Fruit fly (Drosophila melanogaster) whole organism, prepupa: ENCODE measurements around the gene Hcs.
A peak's percentile ranks its signal among the peaks of the same experiment; 100 is the strongest.

ENCODE experiments used
- CG11294 ChIP-seq: fragments of 200-800 bp; sonication (Bioruptor generic); IDR thresholded peaks from 2 replicates; pipeline ENCODE4 v1.3.6; 2022; ENCODE audit warnings: missing biosample characterization, missing genetic modification characterization
- CG11902 ChIP-seq: fragments of 200-800 bp; sonication (Bioruptor generic); optimal IDR thresholded peaks from 3 replicates; lab custom pipeline; 2016; ENCODE audit warnings: missing biosample characterization, missing genetic modification characterization
- CG15336 ChIP-seq: fragments of 200-800 bp; sonication (Bioruptor generic); IDR thresholded peaks from 2 replicates; pipeline ENCODE4 v1.3.6; 2022; ENCODE audit warnings: missing biosample characterization, missing genetic modification characterization
- CG1621 ChIP-seq: fragments of 200-800 bp; sonication (Bioruptor generic); optimal IDR thresholded peaks from 3 replicates; lab custom pipeline; 2018; ENCODE audit warnings: missing biosample characterization, mild to moderate bottlenecking, missing genetic modification characterization
- CG16779 ChIP-seq: fragments of 200-800 bp; sonication (Bioruptor generic); optimal IDR thresholded peaks from 3 replicates; lab custom pipeline; 2017; ENCODE audit warnings: missing biosample characterization, mild to moderate bottlenecking, missing genetic modification characterization
- CG3032 ChIP-seq: fragments of 200-800 bp; optimal IDR thresholded peaks from 2 replicates; lab custom pipeline; 2019; ENCODE audit warnings: missing biosample characterization, mild to moderate bottlenecking, missing genetic modification characterization, moderate library complexity
- CG31627 ChIP-seq: fragments of 200-800 bp; sonication (Bioruptor generic); optimal IDR thresholded peaks from 3 replicates; lab custom pipeline; 2016; ENCODE audit warnings: missing biosample characterization, missing genetic modification characterization
- CG32006 ChIP-seq: fragments of 200-800 bp; sonication (Bioruptor generic); optimal IDR thresholded peaks from 3 replicates; lab custom pipeline; 2017; ENCODE audit warnings: missing biosample characterization, mild to moderate bottlenecking, missing genetic modification characterization
- CG34406 ChIP-seq: fragments of 200-800 bp; sonication (Bioruptor generic); optimal IDR thresholded peaks from 3 replicates; lab custom pipeline; 2016; ENCODE audit warnings: missing biosample characterization, missing genetic modification characterization
- CG4318 ChIP-seq: fragments of 200-800 bp; sonication (Bioruptor generic); optimal IDR thresholded peaks from 3 replicates; lab custom pipeline; 2017; ENCODE audit warnings: missing biosample characterization, mild to moderate bottlenecking, missing genetic modification characterization
- CG6276 ChIP-seq: fragments of 200-800 bp; sonication (Bioruptor generic); optimal IDR thresholded peaks from 2 replicates; lab custom pipeline; 2017; ENCODE audit warnings: missing biosample characterization, mild to moderate bottlenecking, missing genetic modification characterization
- CG6792 ChIP-seq: fragments of 200-800 bp; sonication (Bioruptor generic); optimal IDR thresholded peaks from 3 replicates; lab custom pipeline; 2016; ENCODE audit warnings: missing biosample characterization, missing genetic modification characterization
- CG6808 ChIP-seq: fragments of 200-800 bp; sonication (Bioruptor generic); optimal IDR thresholded peaks from 3 replicates; lab custom pipeline; 2017; ENCODE audit warnings: missing biosample characterization, missing genetic modification characterization, mild to moderate bottlenecking, moderate library complexity, missing genetic modification reagents
- CG8319 ChIP-seq: fragments of 200-800 bp; sonication (Bioruptor generic); optimal IDR thresholded peaks from 3 replicates; lab custom pipeline; 2016; ENCODE audit warnings: missing biosample characterization, missing genetic modification characterization
- Eip75B ChIP-seq: fragments of 200-800 bp; sonication (Bioruptor generic); optimal IDR thresholded peaks from 3 replicates; lab custom pipeline; 2016; ENCODE audit warnings: missing biosample characterization, missing genetic modification characterization
- Eip78C ChIP-seq: fragments of 200-800 bp; sonication (Bioruptor generic); peaks from one replicate; lab custom pipeline; 2016; ENCODE audit warnings: missing biosample characterization, missing genetic modification characterization
- Eip93F ChIP-seq: fragments of 200-800 bp; sonication (Bioruptor generic); optimal IDR thresholded peaks from 2 replicates; lab custom pipeline; 2016; ENCODE audit warnings: missing biosample characterization, mild to moderate bottlenecking, missing genetic modification characterization
- Ets21C ChIP-seq: fragments of 200-800 bp; sonication (Bioruptor generic); optimal IDR thresholded peaks from 3 replicates; lab custom pipeline; 2016; ENCODE audit warnings: missing biosample characterization, missing genetic modification characterization
- Ets96B ChIP-seq: fragments of 200-800 bp; optimal IDR thresholded peaks from 2 replicates; lab custom pipeline; 2019; ENCODE audit warnings: missing biosample characterization, mild to moderate bottlenecking, missing genetic modification characterization, moderate library complexity
- Gug ChIP-seq: fragments of 200-800 bp; sonication (Bioruptor generic); IDR thresholded peaks from 2 replicates; pipeline ENCODE4 v1.3.6; 2022; ENCODE audit warnings: missing biosample characterization, missing genetic modification characterization
- Hr38 ChIP-seq: sonication (Bioruptor generic); optimal IDR thresholded peaks from 2 replicates; lab custom pipeline; 2016; ENCODE audit warnings: missing biosample characterization, missing genetic modification characterization
- Hr4 ChIP-seq: fragments of 200-800 bp; sonication (Bioruptor generic); optimal IDR thresholded peaks from 3 replicates; lab custom pipeline; 2016; ENCODE audit warnings: missing biosample characterization, missing genetic modification characterization
- OdsH ChIP-seq: fragments of 200-800 bp; sonication (Bioruptor generic); optimal IDR thresholded peaks from 3 replicates; lab custom pipeline; 2016; ENCODE audit warnings: missing biosample characterization, missing genetic modification characterization
- Sox102F ChIP-seq: fragments of 200-800 bp; sonication (Bioruptor generic); optimal IDR thresholded peaks from 2 replicates; lab custom pipeline; 2016; ENCODE audit warnings: missing biosample characterization, mild to moderate bottlenecking, missing genetic modification characterization
- Sox14 ChIP-seq: fragments of 200-800 bp; sonication (Bioruptor generic); optimal IDR thresholded peaks from 3 replicates; lab custom pipeline; 2016; ENCODE audit warnings: missing biosample characterization, missing genetic modification characterization
- Sox15 ChIP-seq: fragments of 200-800 bp; sonication (Bioruptor generic); optimal IDR thresholded peaks from 3 replicates; lab custom pipeline; 2016; ENCODE audit warnings: missing biosample characterization, missing genetic modification characterization
- acj6 ChIP-seq: fragments of 200-800 bp; sonication (Bioruptor generic); optimal IDR thresholded peaks from 3 replicates; lab custom pipeline; 2016; ENCODE audit warnings: missing biosample characterization, missing genetic modification characterization
- cyc ChIP-seq: fragments of 200-800 bp; sonication (Bioruptor generic); optimal IDR thresholded peaks from 3 replicates; lab custom pipeline; 2016; ENCODE audit warnings: missing biosample characterization, missing genetic modification characterization
- dac ChIP-seq: fragments of 200-800 bp; sonication (Bioruptor generic); optimal IDR thresholded peaks from 2 replicates; lab custom pipeline; 2017; ENCODE audit warnings: missing biosample characterization, mild to moderate bottlenecking, missing genetic modification characterization
- eg ChIP-seq: fragments of 200-800 bp; sonication (Bioruptor generic); IDR thresholded peaks from 3 replicates; pipeline ENCODE4 v1.3.6; 2022; ENCODE audit warnings: missing biosample characterization, missing genetic modification characterization
- esn ChIP-seq: fragments of 200-800 bp; sonication (Bioruptor generic); optimal IDR thresholded peaks from 2 replicates; lab custom pipeline; 2016; ENCODE audit warnings: missing biosample characterization, mild to moderate bottlenecking, missing genetic modification characterization, moderate library complexity
- fd59A ChIP-seq: fragments of 200-800 bp; sonication (Bioruptor generic); optimal IDR thresholded peaks from 2 replicates; lab custom pipeline; 2017; ENCODE audit warnings: missing biosample characterization, mild to moderate bottlenecking, missing genetic modification characterization, missing genetic modification reagents
- fd85E ChIP-seq: fragments of 200-800 bp; sonication (Bioruptor generic); optimal IDR thresholded peaks from 3 replicates; lab custom pipeline; 2016; ENCODE audit warnings: missing biosample characterization, missing genetic modification characterization
- fkh ChIP-seq: fragments of 200-800 bp; sonication (Bioruptor generic); optimal IDR thresholded peaks from 3 replicates; lab custom pipeline; 2017; ENCODE audit warnings: missing biosample characterization, mild to moderate bottlenecking, missing genetic modification characterization, moderate library complexity
- lz ChIP-seq: fragments of 200-800 bp; sonication (Bioruptor generic); optimal IDR thresholded peaks from 3 replicates; lab custom pipeline; 2016; ENCODE audit warnings: missing biosample characterization, missing genetic modification characterization
- salr ChIP-seq, 2 experiments: fragments of 200-800 bp; sonication (Bioruptor generic); optimal IDR thresholded peaks; 3 replicates each; lab custom pipeline; 2016 to 2018; ENCODE audit warnings: missing biosample characterization in 2 of 2, missing genetic modification characterization in 2 of 2, mild to moderate bottlenecking in 1 of 2
- topi ChIP-seq: fragments of 200-800 bp; sonication (Bioruptor generic); optimal IDR thresholded peaks from 3 replicates; lab custom pipeline; 2016; ENCODE audit warnings: missing biosample characterization, missing genetic modification characterization
- vri ChIP-seq: fragments of 200-800 bp; sonication (Bioruptor generic); optimal IDR thresholded peaks from 3 replicates; lab custom pipeline; 2016; ENCODE audit warnings: missing biosample characterization, mild to moderate bottlenecking, missing genetic modification characterization

Hcs gene

DNA sequence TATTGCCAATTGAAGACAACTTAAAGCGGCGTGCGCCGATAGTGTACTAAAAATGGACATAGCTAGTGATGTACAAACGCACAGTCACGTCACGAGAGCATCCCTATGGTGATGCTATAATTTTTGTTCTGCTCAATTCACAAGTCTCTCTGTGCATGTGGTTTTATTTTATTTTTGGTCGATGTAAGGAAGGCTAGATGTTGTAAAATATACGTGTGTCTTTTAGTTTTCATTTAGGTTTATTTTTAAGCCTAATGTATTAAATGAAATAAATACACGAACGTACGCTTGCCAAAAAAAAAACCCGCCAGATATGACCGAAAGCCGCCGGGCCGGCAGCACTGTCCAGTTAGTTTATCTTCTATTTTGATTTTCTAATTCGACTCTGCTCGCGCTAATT lies at the start of gene Hcs, which contains the start of the genes CG45100 and HDAC3:
TSS of gene Hcs (plus strand) at position 349 of the 400 bp plus-strand sequence.
TSS of gene CG45100 (minus strand) at position 50 of the 400 bp plus-strand sequence.
TSS of gene HDAC3 (minus strand) at position 50 of the 400 bp plus-strand sequence.
- TF ChIP-seq CG11902 (GFP tag; lab: Kevin White, UChicago) (peak; percentile 20), lz (GFP tag; lab: Kevin White, UChicago) (peak; percentile 55), CG6276 (GFP tag; lab: Kevin White, UChicago) (no peak), topi (no peak), CG8319 (GFP tag; lab: Kevin White, UChicago) (no peak), Sox15 (no peak), Ets21C (no peak), salr (GFP tag; optimal IDR thresholded peaks at IDR 0.05; lab: Kevin White, UChicago) (no peak), Sox102F (no peak), esn (GFP tag; lab: Kevin White, UChicago) (peak; percentile 61), CG32006 (GFP tag; lab: Kevin White, UChicago) (no peak), CG31627 (GFP tag; lab: Kevin White, UChicago) (peak; percentile 55), eg (GFP tag; lab: Robert Waterston, UW) (0 out of 3 replicates have a peak, but pooled peaks have one; percentile 10), CG16779 (tag; lab: Kevin White, UChicago) (no peak), OdsH (no peak), CG15336 (0 out of 2 replicates have a peak, but pooled peaks have one; percentile 24)

DNA sequence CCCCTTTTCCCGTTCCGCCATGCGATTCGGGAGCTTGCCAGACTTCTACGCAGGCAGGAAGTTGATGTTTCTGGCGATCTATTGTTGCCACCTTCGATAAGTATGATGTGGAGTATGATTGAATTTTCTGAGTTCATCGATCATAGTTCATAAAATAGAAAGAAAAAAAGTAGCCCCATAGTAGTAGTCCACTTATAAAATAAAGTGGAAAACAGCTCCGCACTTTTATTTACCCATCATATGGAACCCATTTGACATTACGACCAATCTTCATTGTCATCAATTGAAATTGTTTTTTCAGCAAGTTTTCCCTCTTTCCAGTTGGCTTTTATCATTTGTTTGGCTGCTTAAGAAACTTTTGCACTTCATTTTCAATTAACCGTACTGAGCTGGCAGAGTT lies 47.5 kb upstream of the Hcs start, which contains the start of gene CG12147:
TSS of gene CG12147 (minus strand) at position 101 of the 400 bp plus-strand sequence.
- TF ChIP-seq CG32006 (GFP tag; lab: Kevin White, UChicago) (no peak), CG31627 (GFP tag; lab: Kevin White, UChicago) (no peak), Gug (GFP tag; lab: Robert Waterston, UW) (no peak), CG1621 (tag; lab: Kevin White, UChicago) (no peak), CG6808 (GFP tag; lab: Kevin White, UChicago) (no peak), CG6792 (no peak), acj6 (GFP tag; lab: Kevin White, UChicago) (no peak), Eip75B (no peak), lz (GFP tag; lab: Kevin White, UChicago) (no peak), OdsH (no peak), CG15336 (no peak), Hr4 (no peak), fd85E (GFP tag; lab: Kevin White, UChicago) (no peak), Eip78C (GFP tag; lab: Kevin White, UChicago) (no peak), Eip93F (GFP tag; lab: Kevin White, UChicago) (no peak)

DNA sequence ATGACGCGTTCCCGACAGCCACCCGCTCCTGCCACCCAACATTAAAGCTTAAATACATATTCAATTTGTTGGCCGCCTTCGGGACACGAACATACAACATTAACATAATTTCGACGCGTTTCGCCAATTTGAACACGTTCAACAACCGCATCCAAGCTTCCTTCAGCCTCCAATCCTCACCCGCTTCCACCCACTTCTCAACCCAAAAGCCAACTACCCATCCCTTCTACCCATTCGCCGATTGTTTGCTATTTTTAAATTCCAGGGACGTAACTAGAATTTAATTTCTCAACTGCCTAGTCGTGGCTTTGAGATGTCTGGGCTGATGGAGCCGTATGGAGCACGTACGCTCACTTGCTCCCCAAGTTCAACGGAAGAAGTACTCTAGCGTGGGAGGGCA lies 44.9 kb upstream of the Hcs start:
- no peak for TF ChIP-seq Hr38 (GFP tag; lab: Kevin White, UChicago)
- no peak for TF ChIP-seq Hr4
- TF ChIP-seq CG16779 (tag; lab: Kevin White, UChicago) = no peak
- no peak for TF ChIP-seq fd85E (GFP tag; lab: Kevin White, UChicago)
- TF ChIP-seq vri (GFP tag; lab: Kevin White, UChicago) = no peak
- TF ChIP-seq CG4318 (GFP tag; lab: Kevin White, UChicago) = no peak
- no peak for TF ChIP-seq OdsH
- no peak for TF ChIP-seq CG32006 (GFP tag; lab: Kevin White, UChicago)
- no peak for TF ChIP-seq CG1621 (tag; lab: Kevin White, UChicago)
- no peak for TF ChIP-seq Ets96B (tag; lab: Kevin White, UChicago)
- no peak for TF ChIP-seq CG31627 (GFP tag; lab: Kevin White, UChicago)
- no peak for TF ChIP-seq fd59A (GFP tag; lab: Kevin White, UChicago)

DNA sequence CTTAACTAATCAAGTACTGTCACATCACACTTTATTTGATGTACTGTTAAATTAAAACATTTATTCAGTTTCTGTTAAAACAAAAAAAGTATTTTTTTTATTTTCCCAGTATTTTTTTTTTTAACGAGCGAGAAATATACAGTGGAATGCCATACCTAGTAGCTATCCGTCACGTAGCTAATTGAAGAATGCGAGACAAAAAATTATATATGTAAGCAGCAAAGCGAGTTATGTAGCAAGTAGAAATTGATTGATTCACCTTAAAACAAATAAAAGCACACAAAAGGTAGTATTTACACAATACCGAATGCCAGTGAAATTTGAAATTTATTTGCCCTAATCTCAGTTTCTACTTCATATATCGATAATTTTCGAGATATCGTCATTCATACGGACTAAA lies 35.9 kb upstream of the Hcs start:
- TF ChIP-seq acj6 (GFP tag; lab: Kevin White, UChicago) (no peak), Sox14 (peak; percentile 24), fkh (GFP tag; lab: Kevin White, UChicago) (peak; percentile 65), CG3032 (tag; lab: Kevin White, UChicago) (no peak), Gug (GFP tag; lab: Robert Waterston, UW) (no peak), CG6276 (GFP tag; lab: Kevin White, UChicago) (no peak), fd59A (GFP tag; lab: Kevin White, UChicago) (no peak), CG34406 (no peak), Hr38 (GFP tag; lab: Kevin White, UChicago) (no peak), Sox102F (no peak), CG11294 (no peak), dac (GFP tag; lab: Kevin White, UChicago) (no peak), Ets96B (tag; lab: Kevin White, UChicago) (no peak), cyc (GFP tag; lab: Kevin White, UChicago) (no peak), OdsH (no peak), Sox15 (no peak)
- TF ChIP-seq, all 60 proteins: peak for 2
